Fruit fly (Drosophila melanogaster) whole organism: Measurements from ENCODE around the gene Wdr33.

Experiments
- CG8478 ChIP-seq: fragments of >200 bp; optimal IDR thresholded peaks from 2 replicates; lab custom pipeline; 2018; ENCODE audit warnings: inconsistent platforms
- Dll ChIP-seq: fragments of >200 bp; optimal IDR thresholded peaks from 2 replicates; lab custom pipeline; 2017
- EcR ChIP-seq, 2 experiments: fragments of >200 bp; optimal IDR thresholded peaks; 2 replicates each; lab custom pipeline; 2017; ENCODE audit warnings: missing biosample characterization in 2 of 2, missing genetic modification characterization in 2 of 2, missing genetic modification reagents in 2 of 2
- pan ChIP-seq: fragments of >200 bp; optimal IDR thresholded peaks from 2 replicates; lab custom pipeline; 2017
- psq ChIP-seq: fragments of >200 bp; optimal IDR thresholded peaks from 2 replicates; lab custom pipeline; 2017
- usp ChIP-seq: fragments of >200 bp; optimal IDR thresholded peaks from 2 replicates; lab custom pipeline; 2017; ENCODE audit warnings: missing biosample characterization, missing genetic modification characterization, mixed read lengths

The Wdr33 gene

dm6 chr3R:5622985-5623630 is 37.3 kb upstream of the Wdr33 start:
- TF ChIP-seq usp (GFP tag; lab: Kevin White, UChicago) (no peak), pan (no peak), Dll (lab: Kevin White, UChicago) (no peak), psq (no peak), EcR (GFP tag; optimal IDR thresholded peaks at IDR 0.05; lab: Kevin White, UChicago) (no peak), CG8478 (lab: Kevin White, UChicago) (no peak)

dm6 chr3R:5624115-5624878 is 36.1 kb upstream of the Wdr33 start, which contains the start of the genes Dph4, Spec2 and RpL13A:
Dph4 (minus strand) TSS chr3R:5624125.
Spec2 (minus strand) TSS chr3R:5624125.
RpL13A (plus strand) TSS chr3R:5624474.
- TF ChIP-seq pan (no peak), Dll (lab: Kevin White, UChicago) (no peak), CG8478 (lab: Kevin White, UChicago) (no peak), usp (GFP tag; lab: Kevin White, UChicago) (no peak), EcR (GFP tag; optimal IDR thresholded peaks at IDR 0.05; lab: Kevin White, UChicago) (no peak), psq (no peak)

dm6 chr3R:5627552-5627951 is 32.9 kb upstream of the Wdr33 start, which contains the start of gene CG31551:
CG31551 (plus strand) TSS chr3R:5627852.
- TF ChIP-seq psq, result no peak
- TF ChIP-seq EcR (GFP tag; optimal IDR thresholded peaks at IDR 0.05; lab: Kevin White, UChicago), result no peak

dm6 chr3R:5632182-5632581 is 28.3 kb upstream of the Wdr33 start, which contains the start of gene CG31549:
CG31549 (plus strand) TSS chr3R:5632192.
- TF ChIP-seq psq (no peak), EcR (GFP tag; optimal IDR thresholded peaks at IDR 0.05; lab: Kevin White, UChicago) (no peak), usp (GFP tag; lab: Kevin White, UChicago) (no peak), pan (no peak), CG8478 (lab: Kevin White, UChicago) (no peak), Dll (lab: Kevin White, UChicago) (no peak)

dm6 chr3R:5633437-5633836 is 27.0 kb upstream of the Wdr33 start, which contains the start of gene CG12171:
CG12171 (plus strand) TSS chr3R:5633627.
- TF ChIP-seq usp (GFP tag; lab: Kevin White, UChicago) (no peak), CG8478 (lab: Kevin White, UChicago) (no peak), EcR (GFP tag; optimal IDR thresholded peaks at IDR 0.05; lab: Kevin White, UChicago) (no peak), Dll (lab: Kevin White, UChicago) (no peak), pan (no peak), psq (no peak)

dm6 chr3R:5635524-5635923 is 24.9 kb upstream of the Wdr33 start, which contains the start of gene CG31546:
CG31546 (minus strand) TSS chr3R:5635624.
- TF ChIP-seq CG8478 (lab: Kevin White, UChicago), result no peak
- no peak for TF ChIP-seq usp (GFP tag; lab: Kevin White, UChicago)
- no peak for TF ChIP-seq EcR (GFP tag; optimal IDR thresholded peaks at IDR 0.05; lab: Kevin White, UChicago)
- TF ChIP-seq psq, result no peak
- no peak for TF ChIP-seq pan
- no peak for TF ChIP-seq Dll (lab: Kevin White, UChicago)

dm6 chr3R:5636519-5637430 is 23.7 kb upstream of the Wdr33 start, which contains the start of the genes CG31548 and CG12170:
CG31548 (minus strand) TSS chr3R:5636852.
CG12170 (plus strand) TSS chr3R:5637234.
- no peak for TF ChIP-seq CG8478 (lab: Kevin White, UChicago)

- TF ChIP-seq psq, result no peak
- no peak for TF ChIP-seq pan
- no peak for TF ChIP-seq CG8478 (lab: Kevin White, UChicago)
- no peak for TF ChIP-seq EcR (GFP tag; optimal IDR thresholded peaks at IDR 0.05; lab: Kevin White, UChicago)
- TF ChIP-seq Dll (lab: Kevin White, UChicago), result no peak
- no peak for TF ChIP-seq usp (GFP tag; lab: Kevin White, UChicago)
These were observed 17.0 kb upstream of the Wdr33 start for dm6 chr3R:5643421-5643820.

dm6 chr3R:5647705-5648568 is 12.5 kb upstream of the Wdr33 start:
- TF ChIP-seq pan, result no peak
- no peak for TF ChIP-seq usp (GFP tag; lab: Kevin White, UChicago)
- TF ChIP-seq psq, result no peak
- TF ChIP-seq CG8478 (lab: Kevin White, UChicago), result no peak
- no peak for TF ChIP-seq EcR (GFP tag; optimal IDR thresholded peaks at IDR 0.05; lab: Kevin White, UChicago)
- TF ChIP-seq Dll (lab: Kevin White, UChicago), result no peak

dm6 chr3R:5648569-5649476 is 11.6 kb upstream of the Wdr33 start, which contains the start of the genes MTA1-like and Sec23:
MTA1-like (minus strand) TSS chr3R:5648738.
Sec23 (plus strand) TSS chr3R:5649065.
- TF ChIP-seq EcR (GFP tag; optimal IDR thresholded peaks at IDR 0.05; lab: Kevin White, UChicago) (no peak), psq (no peak), pan (no peak), usp (GFP tag; lab: Kevin White, UChicago) (no peak), CG8478 (lab: Kevin White, UChicago) (no peak), Dll (lab: Kevin White, UChicago) (no peak)
